Worm (Caenorhabditis elegans) whole organism, young adult: ENCODE data around the gene Y39B6A.43.

Experiments used
- B0336.3 ChIP-seq: fragments of 200-800 bp; sonication (Bioruptor generic); IDR thresholded peaks from 2 replicates; pipeline ENCODE4 v1.3.6; 2022; ENCODE audit warnings: missing genetic modification characterization, missing compliant biosample characterization
- C06A6.2 ChIP-seq: fragments of 200-800 bp; sonication (Bioruptor generic); conservative IDR thresholded peaks from 2 replicates; pipeline ENCODE4 v1.3.6; 2022; ENCODE audit warnings: missing genetic modification characterization, missing compliant biosample characterization
- F23B12.7 ChIP-seq: sonication (generic microtip); optimal IDR thresholded peaks from 2 replicates; lab custom pipeline; 2017; ENCODE audit warnings: missing genetic modification characterization, mild to moderate bottlenecking, missing compliant biosample characterization, antibody characterized with exemption, moderate library complexity; ENCODE audit not compliant: insufficient read depth
- F33H1.4 ChIP-seq: fragments of 200-800 bp; sonication (Bioruptor generic); IDR thresholded peaks from 2 replicates; pipeline ENCODE4 v1.3.6; 2022; ENCODE audit warnings: missing genetic modification reagents, missing genetic modification characterization, missing compliant biosample characterization
- T26A5.8 ChIP-seq: sonication (generic microtip); optimal IDR thresholded peaks from 2 replicates; lab custom pipeline; 2016; ENCODE audit warnings: missing genetic modification characterization, missing compliant biosample characterization
- Y56A3A.18 ChIP-seq: fragments of 200-800 bp; sonication (Bioruptor generic); IDR thresholded peaks from 2 replicates; pipeline ENCODE4 v1.3.6; 2022; ENCODE audit warnings: missing genetic modification reagents, missing genetic modification characterization, missing compliant biosample characterization
- Y67H2A.10 ChIP-seq: fragments of 200-800 bp; sonication (Bioruptor generic); conservative IDR thresholded peaks from 2 replicates; pipeline ENCODE4 v1.3.6; 2022; ENCODE audit warnings: missing genetic modification reagents, missing genetic modification characterization, missing compliant biosample characterization
- ZK185.1 ChIP-seq: sonication (generic microtip); optimal IDR thresholded peaks from 2 replicates; lab custom pipeline; 2016; ENCODE audit warnings: mild to moderate bottlenecking, missing genetic modification characterization, missing compliant biosample characterization; ENCODE audit not compliant: poor library complexity, severe bottlenecking
- akir-1 ChIP-seq: fragments of 200-800 bp; sonication (Bioruptor generic); optimal IDR thresholded peaks from 2 replicates; lab custom pipeline; 2018; ENCODE audit warnings: mild to moderate bottlenecking, missing genetic modification characterization, moderate library complexity, missing compliant biosample characterization
- ama-1 ChIP-seq, 3 experiments: fragments of 150-350 bp in 1 of 3; sonication (generic microtip) in 2 of 3; optimal IDR thresholded peaks; 2 replicates each; lab custom pipeline; 2014 to 2018; ENCODE audit warnings: missing biosample characterization in 2 of 3, missing genetic modification characterization in 2 of 3, missing genetic modification reagents in 2 of 3
- aptf-3 ChIP-seq: fragments of 200-800 bp; sonication (Bioruptor generic); IDR thresholded peaks from 2 replicates; pipeline ENCODE4 v1.3.6; 2022; ENCODE audit warnings: missing genetic modification characterization, missing compliant biosample characterization
- atf-7 ChIP-seq: sonication (generic microtip); optimal IDR thresholded peaks from 2 replicates; lab custom pipeline; 2017; ENCODE audit warnings: mild to moderate bottlenecking, missing genetic modification characterization, missing compliant biosample characterization
- attf-3 ChIP-seq: fragments of 200-800 bp; sonication (Bioruptor generic); conservative IDR thresholded peaks from 2 replicates; pipeline ENCODE4 v1.3.6; 2022; ENCODE audit warnings: missing genetic modification reagents, missing genetic modification characterization, missing compliant biosample characterization
- bed-1 ChIP-seq: fragments of 200-800 bp; sonication (Bioruptor generic); IDR thresholded peaks from 2 replicates; pipeline ENCODE4 v1.3.6; 2022; ENCODE audit warnings: missing genetic modification reagents, missing genetic modification characterization, missing compliant biosample characterization
- ceh-40 ChIP-seq: fragments of 200-800 bp; sonication (Bioruptor generic); IDR thresholded peaks from 2 replicates; pipeline ENCODE4 v1.3.6; 2022; ENCODE audit warnings: missing genetic modification characterization, missing compliant biosample characterization
- ceh-91 ChIP-seq: fragments of 200-800 bp; sonication (Bioruptor generic); IDR thresholded peaks from 2 replicates; pipeline ENCODE4 v1.3.6; 2022; ENCODE audit warnings: missing genetic modification reagents, missing genetic modification characterization, missing compliant biosample characterization
- die-1 ChIP-seq: sonication (generic microtip); optimal IDR thresholded peaks from 2 replicates; lab custom pipeline; 2016; ENCODE audit warnings: missing genotype, mild to moderate bottlenecking, missing genetic modification characterization, missing compliant biosample characterization
- dox-1 ChIP-seq: fragments of 200-800 bp; sonication (Bioruptor generic); IDR thresholded peaks from 2 replicates; pipeline ENCODE4 v1.3.6; 2022; ENCODE audit warnings: missing genetic modification reagents, missing genetic modification characterization, missing compliant biosample characterization
- egrh-3 ChIP-seq: fragments of 200-800 bp; sonication (Bioruptor generic); IDR thresholded peaks from 2 replicates; pipeline ENCODE4 v1.3.6; 2022; ENCODE audit warnings: missing genetic modification reagents, missing genetic modification characterization, missing compliant biosample characterization
- ekl-4 ChIP-seq: fragments of 200-800 bp; sonication (Bioruptor generic); IDR thresholded peaks from 2 replicates; pipeline ENCODE4 v1.3.6; 2022; ENCODE audit warnings: missing genetic modification reagents, missing genetic modification characterization, missing compliant biosample characterization
- ets-4 ChIP-seq: fragments of 200-800 bp; sonication (Bioruptor generic); optimal IDR thresholded peaks from 2 replicates; lab custom pipeline; 2018; ENCODE audit warnings: mild to moderate bottlenecking, missing genetic modification characterization, missing compliant biosample characterization
- him-1 ChIP-seq: sonication (generic microtip); optimal IDR thresholded peaks from 2 replicates; lab custom pipeline; 2016; ENCODE audit warnings: missing genotype, missing genetic modification reagents, missing genetic modification characterization, missing compliant biosample characterization
- lag-1 ChIP-seq: fragments of 200-800 bp; sonication (Bioruptor generic); IDR thresholded peaks from 2 replicates; pipeline ENCODE4 v1.3.6; 2022; ENCODE audit warnings: missing genetic modification reagents, missing genetic modification characterization, missing compliant biosample characterization
- let-526 ChIP-seq: fragments of 200-800 bp; sonication (Bioruptor generic); IDR thresholded peaks from 2 replicates; pipeline ENCODE4 v1.3.6; 2022; ENCODE audit warnings: missing genetic modification reagents, missing genetic modification characterization, missing compliant biosample characterization
- let-607 ChIP-seq, 2 experiments: fragments of 200-800 bp in 1 of 2; sonication (Bioruptor generic) in 1 of 2; sonication (generic microtip) in 1 of 2; optimal IDR thresholded peaks; 2 replicates each; lab custom pipeline; 2016 to 2018; ENCODE audit warnings: mild to moderate bottlenecking in 2 of 2, missing compliant biosample characterization in 2 of 2, missing genetic modification characterization in 2 of 2, moderate library complexity in 2 of 2, missing genotype in 1 of 2
- lin-35 ChIP-seq, 3 experiments: fragments of 150-350 bp in 2 of 3; sonication (generic microtip) in 1 of 3; optimal IDR thresholded peaks; 2 replicates each; lab custom pipeline; 2014 to 2018; ENCODE audit warnings: missing biosample characterization in 3 of 3, missing genetic modification characterization in 3 of 3, missing genetic modification reagents in 3 of 3
- lin-40 ChIP-seq: sonication (generic microtip); optimal IDR thresholded peaks from 2 replicates; lab custom pipeline; 2016; ENCODE audit warnings: missing genetic modification characterization, mild to moderate bottlenecking, missing compliant biosample characterization, missing genotype, missing genetic modification reagents
- lir-1 ChIP-seq: fragments of 200-800 bp; sonication (Bioruptor generic); conservative IDR thresholded peaks from 2 replicates; pipeline ENCODE4 v1.3.6; 2022; ENCODE audit warnings: missing genetic modification reagents, missing genetic modification characterization, missing compliant biosample characterization
- madf-3 ChIP-seq: fragments of 200-800 bp; sonication (Bioruptor generic); IDR thresholded peaks from 2 replicates; pipeline ENCODE4 v1.3.6; 2022; ENCODE audit warnings: missing genetic modification reagents, missing genetic modification characterization, missing compliant biosample characterization
- madf-6 ChIP-seq: fragments of 200-800 bp; sonication (Bioruptor generic); IDR thresholded peaks from 2 replicates; pipeline ENCODE4 v1.3.6; 2022; ENCODE audit warnings: missing genetic modification reagents, missing genetic modification characterization, missing compliant biosample characterization
- madf-8 ChIP-seq: fragments of 200-800 bp; sonication (Bioruptor generic); conservative IDR thresholded peaks from 2 replicates; pipeline ENCODE4 v1.3.6; 2022; ENCODE audit warnings: missing genetic modification reagents, missing genetic modification characterization, missing compliant biosample characterization
- mes-4 ChIP-seq: sonication (generic microtip); optimal IDR thresholded peaks from 2 replicates; lab custom pipeline; 2016; ENCODE audit warnings: missing genotype, missing genetic modification characterization, missing compliant biosample characterization
- nfya-2 ChIP-seq: fragments of 200-800 bp; sonication (Bioruptor generic); IDR thresholded peaks from 2 replicates; pipeline ENCODE4 v1.3.6; 2022; ENCODE audit warnings: missing genetic modification reagents, missing genetic modification characterization, missing compliant biosample characterization
- nhr-179 ChIP-seq: sonication (generic microtip); optimal IDR thresholded peaks from 2 replicates; lab custom pipeline; 2016; ENCODE audit warnings: mild to moderate bottlenecking, missing genetic modification characterization, missing compliant biosample characterization
- rcor-1 ChIP-seq: fragments of 200-800 bp; sonication (Bioruptor generic); IDR thresholded peaks from 2 replicates; pipeline ENCODE4 v1.3.6; 2022; ENCODE audit warnings: missing genetic modification reagents, missing genetic modification characterization, missing compliant biosample characterization
- rec-8 ChIP-seq, 2 experiments: sonication (generic microtip); optimal IDR thresholded peaks; 2 replicates each; lab custom pipeline; 2016; ENCODE audit warnings: mild to moderate bottlenecking in 2 of 2, missing genetic modification characterization in 2 of 2, missing genetic modification reagents in 2 of 2, missing genotype in 2 of 2, missing biosample characterization in 1 of 2, missing compliant biosample characterization in 1 of 2, moderate library complexity in 1 of 2
- repo-1 ChIP-seq: sonication (generic microtip); optimal IDR thresholded peaks from 2 replicates; lab custom pipeline; 2017; ENCODE audit warnings: mild to moderate bottlenecking, missing genetic modification characterization, missing compliant biosample characterization
- sdz-38 ChIP-seq: sonication (generic microtip); optimal IDR thresholded peaks from 2 replicates; lab custom pipeline; 2016; ENCODE audit warnings: missing genotype, missing genetic modification characterization, missing compliant biosample characterization
- sea-2 ChIP-seq: fragments of 200-800 bp; sonication (Bioruptor generic); IDR thresholded peaks from 2 replicates; pipeline ENCODE4 v1.3.6; 2022; ENCODE audit warnings: missing genetic modification characterization, missing compliant biosample characterization
- snpc-3.4 ChIP-seq: sonication (generic microtip); optimal IDR thresholded peaks from 2 replicates; lab custom pipeline; 2017; ENCODE audit warnings: missing genetic modification characterization, mild to moderate bottlenecking, missing compliant biosample characterization, antibody characterized with exemption, moderate library complexity, missing genotype, missing genetic modification reagents
- snpc-4 ChIP-seq, 5 experiments: fragments of 150-350 bp in 1 of 5; sonication (generic microtip) in 4 of 5; optimal IDR thresholded peaks; 2 replicates each; lab custom pipeline; 2014 to 2018; ENCODE audit warnings: missing genetic modification characterization in 5 of 5, missing biosample characterization in 3 of 5, antibody characterized with exemption in 2 of 5, mild to moderate bottlenecking in 2 of 5, missing compliant biosample characterization in 2 of 5, missing genotype in 2 of 5, moderate library complexity in 2 of 5, missing genetic modification reagents in 1 of 5
- somi-1 ChIP-seq: fragments of 200-800 bp; sonication (Bioruptor generic); optimal IDR thresholded peaks from 2 replicates; lab custom pipeline; 2018; ENCODE audit warnings: mild to moderate bottlenecking, missing genetic modification characterization, missing compliant biosample characterization
- tbp1 ChIP-seq: fragments of 200-800 bp; sonication (Bioruptor generic); optimal IDR thresholded peaks from 2 replicates; lab custom pipeline; 2018; ENCODE audit warnings: mild to moderate bottlenecking, missing genetic modification characterization, missing compliant biosample characterization
- xnd-1 ChIP-seq: sonication (generic microtip); optimal IDR thresholded peaks from 2 replicates; lab custom pipeline; 2016; ENCODE audit warnings: missing genotype, missing genetic modification reagents, missing genetic modification characterization, missing compliant biosample characterization
- ztf-22 ChIP-seq: fragments of 200-800 bp; sonication (Bioruptor generic); optimal IDR thresholded peaks from 2 replicates; lab custom pipeline; 2018; ENCODE audit warnings: mild to moderate bottlenecking, missing genetic modification characterization, moderate library complexity, missing compliant biosample characterization
- ztf-28 ChIP-seq: fragments of 200-800 bp; sonication (Bioruptor generic); IDR thresholded peaks from 2 replicates; pipeline ENCODE4 v1.3.6; 2022; ENCODE audit warnings: missing genetic modification reagents, missing genetic modification characterization, missing compliant biosample characterization

The Y39B6A.43 gene

DNA sequence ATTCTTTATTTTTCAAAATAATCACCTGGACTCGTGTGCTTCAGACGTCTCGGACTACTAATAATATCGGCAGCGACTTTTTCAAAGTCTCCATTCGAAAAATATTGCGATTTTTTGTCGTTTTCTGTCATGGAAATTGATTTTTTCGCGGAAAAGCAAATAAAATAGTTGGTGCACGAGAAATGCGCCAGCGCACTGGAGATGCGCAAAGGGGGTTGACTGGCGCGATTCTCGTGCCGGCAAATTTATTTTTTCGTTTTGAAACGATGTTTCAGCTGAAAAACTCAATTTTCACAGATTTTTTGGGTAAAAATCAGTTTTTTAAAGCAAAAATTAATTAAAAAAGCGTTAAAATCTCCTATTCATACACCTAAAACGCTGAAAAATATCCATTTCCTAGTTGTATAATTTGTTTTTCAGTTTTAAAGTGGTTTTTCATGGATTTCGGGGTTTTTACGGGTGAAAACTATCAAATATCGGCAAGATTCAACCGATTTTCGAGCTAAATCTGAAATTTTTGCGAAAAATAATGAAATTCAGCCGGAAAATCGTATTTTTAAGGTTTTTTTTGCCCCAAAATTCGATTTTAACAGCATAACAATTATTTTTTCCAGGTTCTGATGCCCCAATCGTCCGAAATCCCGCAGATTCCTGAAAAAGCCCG lies 22.7 kb upstream of the Y39B6A.43 start, which contains the start of the genes reps-1 and Y39B6A.37 (continued):
- TF ChIP-seq ceh-91 (GFP tag; lab: Robert Waterston, UW) (no peak), mes-4 (tag; lab: Kevin White, UChicago) (no peak), T26A5.8 (tag; lab: Kevin White, UChicago) (no peak), sea-2 (GFP tag; lab: Robert Waterston, UW) (no peak), repo-1 (tag; lab: Kevin White, UChicago) (no peak), bed-1 (no peak), madf-8 (GFP tag; lab: Robert Waterston, UW) (0 out of 2 replicates have a peak, but pooled peaks have one; percentile 11), somi-1 (GFP tag; lab: Kevin White, UChicago) (no peak), nhr-179 (tag; lab: Kevin White, UChicago) (no peak), ets-4 (GFP tag; lab: Kevin White, UChicago) (no peak), atf-7 (tag; lab: Kevin White, UChicago) (no peak), ztf-22 (no peak), dox-1 (GFP tag; lab: Robert Waterston, UW) (peak; percentile 85), lir-1 (GFP tag; lab: Robert Waterston, UW) (peak; percentile 56; the same call in 1 of the 2 replicates), egrh-3 (GFP tag; lab: Robert Waterston, UW) (no peak), C06A6.2 (peak; percentile 72), Y67H2A.10 (GFP tag; lab: Robert Waterston, UW) (no peak), let-607 (tag; optimal IDR thresholded peaks at IDR 0.05; lab: Kevin White, UChicago) (peak in 1 of 2 experiments; percentile 9), lin-35 (GFP tag; optimal IDR thresholded peaks at IDR 0.05; lab: Kevin White, UChicago) (peak in 1 of 3 experiments; percentile 77), xnd-1 (tag; lab: Kevin White, UChicago) (peak; percentile 24), snpc-3.4 (tag; lab: Kevin White, UChicago) (no peak), him-1 (tag; lab: Kevin White, UChicago) (no peak), akir-1 (GFP tag; lab: Kevin White, UChicago) (no peak), ama-1 (optimal IDR thresholded peaks at IDR 0.05; lab: Kevin White, UChicago) (no peak), ama-1 (GFP tag; optimal IDR thresholded peaks at IDR 0.05; lab: Kevin White, UChicago) (no peak), madf-3 (no peak), attf-3 (0 out of 2 replicates have a peak, but pooled peaks have one; percentile 44), ceh-40 (GFP tag; lab: Robert Waterston, UW) (no peak), rcor-1 (GFP tag; lab: Robert Waterston, UW) (peak; percentile 74), ekl-4 (GFP tag; lab: Robert Waterston, UW) (no peak; the same call in 1 of the 2 replicates), aptf-3 (no peak), let-526 (GFP tag; lab: Robert Waterston, UW) (no peak), ztf-28 (no peak), rec-8 (tag; optimal IDR thresholded peaks at IDR 0.05; lab: Kevin White, UChicago) (no peak), lin-40 (peak; percentile 82), die-1 (no peak), F23B12.7 (peak; percentile 20), sdz-38 (tag; lab: Kevin White, UChicago) (no peak), tbp1 (GFP tag; lab: Kevin White, UChicago) (peak; percentile 45), F33H1.4 (GFP tag; lab: Robert Waterston, UW) (peak; percentile 44), ZK185.1 (tag; lab: Kevin White, UChicago) (no peak), lag-1 (GFP tag; lab: Robert Waterston, UW) (no peak), nfya-2 (GFP tag; lab: Robert Waterston, UW) (no peak), B0336.3 (GFP tag; lab: Robert Waterston, UW) (peak; percentile 86), madf-6 (peak; percentile 69), snpc-4 (GFP tag; optimal IDR thresholded peaks at IDR 0.05; lab: Kevin White, UChicago) (no peak), snpc-4 (tag; optimal IDR thresholded peaks at IDR 0.05; lab: Kevin White, UChicago) (peak in 3 of 4 experiments; percentile 36 to 66 (median 54)), Y56A3A.18 (GFP tag; lab: Robert Waterston, UW) (no peak)
